Fruit fly (Drosophila melanogaster) whole organism, embryonic: ENCODE data around the gene PolD2.

Experiments
- Atf-2 ChIP-seq: fragments of 200-800 bp; sonication (Bioruptor generic); optimal IDR thresholded peaks from 2 replicates; lab custom pipeline; 2016; ENCODE audit warnings: missing biosample characterization, missing genetic modification characterization
- Blimp-1 ChIP-seq: fragments of 200-800 bp; sonication (Bioruptor generic); optimal IDR thresholded peaks from 3 replicates; lab custom pipeline; 2018; ENCODE audit warnings: missing biosample characterization, missing genetic modification characterization, mild to moderate bottlenecking, moderate library complexity, missing genetic modification reagents
- Bteb2 ChIP-seq: fragments of 200-800 bp; sonication (Bioruptor generic); optimal IDR thresholded peaks from 2 replicates; lab custom pipeline; 2016; ENCODE audit warnings: missing biosample characterization, missing genetic modification characterization
- C15 ChIP-seq: fragments of 200-800 bp; sonication (Bioruptor generic); IDR thresholded peaks from 3 replicates; pipeline ENCODE4 v1.3.6; 2022; ENCODE audit warnings: missing biosample characterization, missing genetic modification characterization
- CG13296 ChIP-seq: fragments of 200-800 bp; sonication (Bioruptor generic); optimal IDR thresholded peaks from 3 replicates; lab custom pipeline; 2018; ENCODE audit warnings: missing biosample characterization, mild to moderate bottlenecking, missing genetic modification characterization
- CG14667 ChIP-seq: fragments of 200-800 bp; sonication (Bioruptor generic); IDR thresholded peaks from 2 replicates; pipeline ENCODE4 v1.3.6; 2022; ENCODE audit warnings: missing biosample characterization, missing genetic modification characterization
- CG14710 ChIP-seq: fragments of 200-800 bp; sonication (Bioruptor generic); optimal IDR thresholded peaks from 3 replicates; lab custom pipeline; 2019; ENCODE audit warnings: missing biosample characterization, mild to moderate bottlenecking, missing genetic modification characterization, moderate library complexity
- CG14965 ChIP-seq: fragments of 200-800 bp; sonication (Bioruptor generic); optimal IDR thresholded peaks from 2 replicates; lab custom pipeline; 2016; ENCODE audit warnings: missing biosample characterization, missing genetic modification characterization, borderline replicate concordance
- CG16813 ChIP-seq: fragments of 200-800 bp; sonication (Bioruptor generic); IDR thresholded peaks from 3 replicates; pipeline ENCODE4 v1.3.6; 2022; ENCODE audit warnings: missing biosample characterization, missing genetic modification characterization; ENCODE audit not compliant: partially characterized antibody
- CG17802 ChIP-seq: fragments of 200-800 bp; sonication (Bioruptor generic); optimal IDR thresholded peaks from 2 replicates; lab custom pipeline; 2018; ENCODE audit warnings: missing biosample characterization, mild to moderate bottlenecking, missing genetic modification characterization, moderate library complexity
- CG34422 ChIP-seq: fragments of 200-800 bp; sonication (Bioruptor generic); IDR thresholded peaks from 3 replicates; pipeline ENCODE4 v1.3.6; 2022; ENCODE audit warnings: missing biosample characterization, missing genetic modification characterization
- CG3838 ChIP-seq: fragments of 200-800 bp; sonication (Bioruptor generic); optimal IDR thresholded peaks from 3 replicates; lab custom pipeline; 2016; ENCODE audit warnings: missing biosample characterization, missing genetic modification characterization
- CG6791 ChIP-seq: fragments of 200-800 bp; sonication (Bioruptor generic); IDR thresholded peaks from 3 replicates; pipeline ENCODE4 v1.3.6; 2022; ENCODE audit warnings: missing biosample characterization, missing genetic modification characterization; ENCODE audit not compliant: partially characterized antibody
- CG7987 ChIP-seq: fragments of 200-800 bp; sonication (Bioruptor generic); optimal IDR thresholded peaks from 2 replicates; lab custom pipeline; 2018; ENCODE audit warnings: missing biosample characterization, mild to moderate bottlenecking, missing genetic modification characterization, moderate library complexity
- CG8359 ChIP-seq: fragments of 200-800 bp; sonication (Bioruptor generic); optimal IDR thresholded peaks from 2 replicates; lab custom pipeline; 2017; ENCODE audit warnings: missing biosample characterization, mild to moderate bottlenecking, missing genetic modification characterization, borderline replicate concordance
- CG8478 ChIP-seq: fragments of >200 bp; optimal IDR thresholded peaks from 2 replicates; lab custom pipeline; 2018
- CkIIα-i1 ChIP-seq: fragments of 200-800 bp; sonication (Bioruptor generic); IDR thresholded peaks from 2 replicates; pipeline ENCODE4 v1.3.6; 2022; ENCODE audit warnings: missing biosample characterization, missing genetic modification characterization
- HHEX ChIP-seq: fragments of 200-800 bp; sonication (Bioruptor generic); optimal IDR thresholded peaks from 3 replicates; lab custom pipeline; 2017; ENCODE audit warnings: missing biosample characterization, mild to moderate bottlenecking, missing genetic modification characterization, missing genetic modification reagents
- HLH4C ChIP-seq: fragments of 200-800 bp; sonication (Bioruptor generic); IDR thresholded peaks from 3 replicates; pipeline ENCODE4 v1.3.6; 2022; ENCODE audit warnings: missing biosample characterization, missing genetic modification characterization; ENCODE audit not compliant: partially characterized antibody
- HLH54F ChIP-seq: fragments of 200-800 bp; sonication (Bioruptor generic); optimal IDR thresholded peaks from 3 replicates; lab custom pipeline; 2016; ENCODE audit warnings: missing biosample characterization, missing genetic modification characterization
- Hey ChIP-seq: fragments of 200-800 bp; sonication (Bioruptor generic); optimal IDR thresholded peaks from 3 replicates; lab custom pipeline; 2018; ENCODE audit warnings: missing biosample characterization, mild to moderate bottlenecking, missing genetic modification characterization
- HmgZ ChIP-seq: fragments of 200-800 bp; sonication (Bioruptor generic); optimal IDR thresholded peaks from 2 replicates; lab custom pipeline; 2018; ENCODE audit warnings: missing biosample characterization, mild to moderate bottlenecking, missing genetic modification characterization
- Hr3 ChIP-seq: fragments of 200-800 bp; sonication (Bioruptor generic); optimal IDR thresholded peaks from 3 replicates; lab custom pipeline; 2016; ENCODE audit warnings: missing biosample characterization, missing genetic modification characterization
- Hr78 ChIP-seq, 2 experiments: fragments of 200-800 bp in 1 of 2; fragments of >200 bp in 1 of 2; sonication (Bioruptor generic) in 1 of 2; optimal IDR thresholded peaks; 2 replicates each; lab custom pipeline; 2017 to 2019; ENCODE audit warnings: missing biosample characterization in 2 of 2, missing genetic modification characterization in 2 of 2, mild to moderate bottlenecking in 1 of 2, moderate library complexity in 1 of 2
- MTF-1 ChIP-seq: fragments of 200-800 bp; sonication (Bioruptor generic); optimal IDR thresholded peaks from 2 replicates; lab custom pipeline; 2018; ENCODE audit warnings: missing biosample characterization, mild to moderate bottlenecking, missing genetic modification characterization, borderline replicate concordance
- Mes4 ChIP-seq: fragments of 200-800 bp; sonication (Bioruptor generic); optimal IDR thresholded peaks from 2 replicates; lab custom pipeline; 2016; ENCODE audit warnings: missing biosample characterization, missing genetic modification characterization
- Oaz ChIP-seq: fragments of 200-800 bp; sonication (Bioruptor generic); IDR thresholded peaks from 2 replicates; pipeline ENCODE4 v1.3.6; 2022; ENCODE audit warnings: missing biosample characterization, missing genetic modification characterization
- ab ChIP-seq: fragments of 200-800 bp; sonication (Bioruptor generic); optimal IDR thresholded peaks from 2 replicates; lab custom pipeline; 2016; ENCODE audit warnings: missing biosample characterization, missing genetic modification characterization
- ac ChIP-seq: fragments of 200-800 bp; sonication (Bioruptor generic); optimal IDR thresholded peaks from 3 replicates; lab custom pipeline; 2017; ENCODE audit warnings: missing biosample characterization, mild to moderate bottlenecking, missing genetic modification characterization
- corto ChIP-seq: fragments of 200-800 bp; sonication (Bioruptor generic); optimal IDR thresholded peaks from 2 replicates; lab custom pipeline; 2016; ENCODE audit warnings: missing biosample characterization, mild to moderate bottlenecking, missing genetic modification characterization, moderate library complexity
- dm ChIP-seq: fragments of 200-800 bp; sonication (Bioruptor generic); optimal IDR thresholded peaks from 3 replicates; lab custom pipeline; 2016; ENCODE audit warnings: missing biosample characterization, missing genetic modification characterization
- fd64A ChIP-seq: fragments of 200-800 bp; sonication (Bioruptor generic); optimal IDR thresholded peaks from 3 replicates; lab custom pipeline; 2018; ENCODE audit warnings: missing biosample characterization, mild to moderate bottlenecking, missing genetic modification characterization
- hkb ChIP-seq, 2 experiments: fragments of 200-800 bp in 1 of 2; fragments of >200 bp in 1 of 2; sonication (Bioruptor generic) in 1 of 2; IDR thresholded peaks in 1 of 2; optimal IDR thresholded peaks in 1 of 2; 2 replicates each; pipeline versions ENCODE4 v1.3.6 to Lab custom; 2017 to 2022; ENCODE audit warnings: missing biosample characterization in 1 of 2, missing genetic modification characterization in 1 of 2
- ind ChIP-seq: fragments of 200-800 bp; sonication (Bioruptor generic); optimal IDR thresholded peaks from 3 replicates; lab custom pipeline; 2016; ENCODE audit warnings: missing biosample characterization, missing genetic modification characterization
- knrl ChIP-seq: fragments of 200-800 bp; sonication (Bioruptor generic); IDR thresholded peaks from 3 replicates; pipeline ENCODE4 v1.3.6; 2022; ENCODE audit warnings: missing biosample characterization, missing genetic modification characterization; ENCODE audit not compliant: partially characterized antibody
- nerfin-2 ChIP-seq: fragments of 200-800 bp; sonication (Bioruptor generic); IDR thresholded peaks from 2 replicates; pipeline ENCODE4 v1.3.6; 2022; ENCODE audit warnings: missing biosample characterization, missing genetic modification characterization; ENCODE audit not compliant: partially characterized antibody
- nom ChIP-seq: fragments of 200-800 bp; sonication (Bioruptor generic); optimal IDR thresholded peaks from 2 replicates; lab custom pipeline; 2017; ENCODE audit warnings: missing biosample characterization, missing genetic modification characterization, mild to moderate bottlenecking, moderate library complexity, missing genetic modification reagents
- odd ChIP-seq: fragments of 200-800 bp; sonication (Bioruptor generic); optimal IDR thresholded peaks from 2 replicates; lab custom pipeline; 2017; ENCODE audit warnings: missing biosample characterization, mild to moderate bottlenecking, missing genetic modification characterization
- pan ChIP-seq, 4 experiments: fragments of >200 bp in 3 of 4; fragments of 200-800 bp in 1 of 4; sonication (Bioruptor generic) in 1 of 4; optimal IDR thresholded peaks in 3 of 4; IDR thresholded peaks in 1 of 4; 2 replicates each; pipeline versions ENCODE4 v1.3.6 to Lab custom; 2017 to 2022; ENCODE audit warnings: missing biosample characterization in 2 of 4, missing genetic modification characterization in 2 of 4, mixed read lengths in 1 of 4
- run ChIP-seq: fragments of 200-800 bp; sonication (Bioruptor generic); optimal IDR thresholded peaks from 3 replicates; lab custom pipeline; 2018; ENCODE audit warnings: missing biosample characterization, mild to moderate bottlenecking, missing genetic modification characterization
- sima ChIP-seq: fragments of 200-800 bp; sonication (Bioruptor generic); optimal IDR thresholded peaks from 2 replicates; lab custom pipeline; 2016; ENCODE audit warnings: missing biosample characterization, missing genetic modification characterization
- so ChIP-seq: fragments of 200-800 bp; sonication (Bioruptor generic); IDR thresholded peaks from 3 replicates; pipeline ENCODE4 v1.3.6; 2022; ENCODE audit warnings: missing biosample characterization, missing genetic modification characterization
- tll ChIP-seq, 2 experiments: fragments of 200-800 bp in 1 of 2; fragments of >200 bp in 1 of 2; sonication (Bioruptor generic) in 1 of 2; optimal IDR thresholded peaks; 2 replicates each; lab custom pipeline; 2017 to 2019; ENCODE audit warnings: missing biosample characterization in 2 of 2, missing genetic modification characterization in 2 of 2, mild to moderate bottlenecking in 1 of 2, moderate library complexity in 1 of 2
- usp ChIP-seq: fragments of >200 bp; optimal IDR thresholded peaks from 2 replicates; lab custom pipeline; 2017; ENCODE audit warnings: missing biosample characterization, missing genetic modification characterization
- vfl ChIP-seq: fragments of 200-800 bp; sonication (Bioruptor generic); optimal IDR thresholded peaks from 2 replicates; lab custom pipeline; 2016; ENCODE audit warnings: missing biosample characterization, missing genetic modification characterization
- yki ChIP-seq: fragments of >200 bp; optimal IDR thresholded peaks from 3 replicates; lab custom pipeline; 2018

The PolD2 gene

DNA sequence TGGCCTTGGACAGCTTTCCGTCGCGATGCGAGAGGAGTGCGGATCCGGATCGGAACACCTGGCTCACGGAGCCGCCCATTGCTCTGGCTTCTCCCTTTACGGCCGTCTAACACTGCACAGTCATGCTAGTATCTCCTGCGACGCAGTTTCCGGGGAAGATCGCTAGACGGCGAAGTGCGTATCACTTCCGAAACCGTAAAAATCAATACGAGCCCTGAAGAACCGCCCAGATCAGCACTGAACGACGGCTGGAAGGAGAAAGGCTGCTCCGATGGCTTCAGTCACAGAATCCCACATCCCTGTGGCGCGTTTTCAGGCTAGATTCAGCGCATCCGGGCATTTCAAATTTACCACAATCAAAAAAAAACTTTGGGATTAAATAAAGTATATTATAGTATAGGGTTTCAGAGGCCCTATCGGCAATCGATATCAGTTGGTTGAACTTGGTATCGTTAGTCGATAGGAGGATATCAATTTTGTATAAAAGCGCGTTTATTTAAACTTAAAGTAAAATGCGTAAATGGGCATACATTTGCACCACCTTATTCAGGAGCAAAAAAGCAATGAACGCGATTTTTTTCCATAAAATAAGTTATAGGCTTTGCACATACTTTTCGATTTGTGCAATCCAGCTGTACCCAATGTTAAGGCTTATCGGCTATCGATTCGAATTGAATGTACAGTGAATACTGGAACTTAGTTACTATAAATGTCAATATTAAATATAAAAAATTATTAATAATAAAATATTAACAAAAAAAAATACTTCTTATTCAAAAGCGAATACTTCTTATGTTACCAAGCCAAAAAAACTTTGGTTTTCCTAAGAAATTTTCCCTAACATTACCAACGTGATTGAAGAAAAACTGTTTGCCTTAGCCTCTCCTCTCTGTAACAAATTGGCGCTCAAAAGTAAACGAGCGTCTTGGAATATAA lies at the start of gene PolD2, which contains the start of gene CG13933 (continued):
- peak; percentile 58 for TF ChIP-seq dm (GFP tag; lab: Kevin White, UChicago)
- peak; percentile 96 for TF ChIP-seq HmgZ (tag; lab: Kevin White, UChicago)
- no peak for TF ChIP-seq fd64A (GFP tag; lab: Kevin White, UChicago)
- TF ChIP-seq C15 (GFP tag; lab: Robert Waterston, UW) = peak; percentile 81; the same call in 1 of the 3 replicates
- peak; percentile 99 for TF ChIP-seq Hr3 (GFP tag; lab: Kevin White, UChicago)
- no peak for TF ChIP-seq yki
- TF ChIP-seq CG14710 = peak; percentile 84
- no peak for TF ChIP-seq nom (GFP tag; lab: Kevin White, UChicago)
- peak; percentile 23 for TF ChIP-seq sima (GFP tag; lab: Kevin White, UChicago)
- TF ChIP-seq HHEX (GFP tag; lab: Kevin White, UChicago) = peak; percentile 78
- TF ChIP-seq hkb (optimal IDR thresholded peaks at IDR 0.05; lab: Kevin White, UChicago) = no peak
- TF ChIP-seq hkb (GFP tag; IDR thresholded peaks at IDR 0.05; lab: Robert Waterston, UW) = peak; percentile 98
- TF ChIP-seq vfl (GFP tag; lab: Kevin White, UChicago) = peak; percentile 67
- no peak for TF ChIP-seq CG13296 (GFP tag; lab: Kevin White, UChicago)
- TF ChIP-seq run (tag; lab: Kevin White, UChicago) = peak; percentile 92
- no peak for TF ChIP-seq CG14965 (GFP tag; lab: Kevin White, UChicago)
- TF ChIP-seq CG6791 = peak; percentile 83
- TF ChIP-seq tll (GFP tag; optimal IDR thresholded peaks at IDR 0.05; lab: Kevin White, UChicago) = no peak
- peak; percentile 59; the same call in 2 of the 3 replicates for TF ChIP-seq knrl (GFP tag; lab: Robert Waterston, UW)
- TF ChIP-seq corto (GFP tag; lab: Kevin White, UChicago) = no peak
- peak; percentile 91 for TF ChIP-seq CG14667 (GFP tag; lab: Robert Waterston, UW)
- no peak for TF ChIP-seq odd (GFP tag; lab: Kevin White, UChicago)
- no peak for TF ChIP-seq CG8478 (lab: Kevin White, UChicago)
- TF ChIP-seq HLH4C (GFP tag; lab: Robert Waterston, UW) = peak; percentile 95
- peak; percentile 79 for TF ChIP-seq CG3838 (GFP tag; lab: Kevin White, UChicago)
- peak; percentile 95 for TF ChIP-seq nerfin-2 (GFP tag; lab: Robert Waterston, UW)
- TF ChIP-seq CG16813 (GFP tag; lab: Robert Waterston, UW) = peak; percentile 78
- TF ChIP-seq CkIIα-i1 (GFP tag; lab: Robert Waterston, UW) = peak; percentile 90
- no peak for TF ChIP-seq Hey (tag; lab: Kevin White, UChicago)
- TF ChIP-seq ab = peak; percentile 75
- TF ChIP-seq MTF-1 (GFP tag; lab: Kevin White, UChicago) = peak; percentile 72
- TF ChIP-seq Atf-2 (GFP tag; lab: Kevin White, UChicago) = peak; percentile 84
- no peak for TF ChIP-seq usp (GFP tag; lab: Kevin White, UChicago)
- peak; percentile 56 for TF ChIP-seq Mes4 (GFP tag; lab: Kevin White, UChicago)
- no peak for TF ChIP-seq pan (optimal IDR thresholded peaks at IDR 0.05; lab: Kevin White, UChicago)
- peak in 1 of 2 experiments; percentile 96 for TF ChIP-seq pan (GFP tag; optimal IDR thresholded peaks at IDR 0.05 in 1 of 2, IDR thresholded peaks at IDR 0.05 in 1 of 2)
- peak; percentile 46 for TF ChIP-seq CG7987
- peak; percentile 76 for TF ChIP-seq HLH54F (GFP tag; lab: Kevin White, UChicago)
- TF ChIP-seq Hr78 (GFP tag; optimal IDR thresholded peaks at IDR 0.05; lab: Kevin White, UChicago) = no peak
- TF ChIP-seq Blimp-1 (GFP tag; lab: Kevin White, UChicago) = no peak
- TF ChIP-seq ind (GFP tag; lab: Kevin White, UChicago) = peak; percentile 88
- TF ChIP-seq ac (GFP tag; lab: Kevin White, UChicago) = peak; percentile 95
- peak; percentile 73 for TF ChIP-seq Bteb2 (GFP tag; lab: Kevin White, UChicago)
- TF ChIP-seq CG8359 (GFP tag; lab: Kevin White, UChicago) = peak; percentile 64
- peak; percentile 96 for TF ChIP-seq Oaz (GFP tag; lab: Robert Waterston, UW)
- TF ChIP-seq CG17802 (tag; lab: Kevin White, UChicago) = peak; percentile 47
- TF ChIP-seq so = peak; percentile 99
- TF ChIP-seq CG34422 = peak; percentile 99
